Fruit fly (Drosophila melanogaster) whole organism, embryonic: Measurements from ENCODE around the gene spz3.

ENCODE experiments used
- CG10267 ChIP-seq: fragments of 200-800 bp; sonication (Bioruptor generic); optimal IDR thresholded peaks from 2 replicates; lab custom pipeline; 2018; ENCODE audit warnings: missing biosample characterization, mild to moderate bottlenecking, missing genetic modification characterization, moderate library complexity
- CG10274 ChIP-seq: fragments of 200-800 bp; sonication (Bioruptor generic); optimal IDR thresholded peaks from 3 replicates; lab custom pipeline; 2017; ENCODE audit warnings: missing biosample characterization, mild to moderate bottlenecking, missing genetic modification characterization
- CG14441 ChIP-seq: fragments of 200-800 bp; sonication (Bioruptor generic); IDR thresholded peaks from 2 replicates; pipeline ENCODE4 v1.3.6; 2022; ENCODE audit warnings: missing biosample characterization, missing genetic modification characterization
- CG1529 ChIP-seq: fragments of 200-800 bp; sonication (Bioruptor generic); optimal IDR thresholded peaks from 3 replicates; lab custom pipeline; 2018; ENCODE audit warnings: missing biosample characterization, missing genetic modification characterization
- CG2129 ChIP-seq: fragments of 200-800 bp; sonication (Bioruptor generic); IDR thresholded peaks from 2 replicates; pipeline ENCODE4 v1.3.6; 2022; ENCODE audit warnings: missing biosample characterization, missing genetic modification characterization; ENCODE audit not compliant: partially characterized antibody
- CG32532 ChIP-seq: fragments of 200-800 bp; sonication (Bioruptor generic); IDR thresholded peaks from 2 replicates; pipeline ENCODE4 v1.3.6; 2022; ENCODE audit warnings: missing biosample characterization, missing genetic modification characterization
- CG3838 ChIP-seq: fragments of 200-800 bp; sonication (Bioruptor generic); optimal IDR thresholded peaks from 3 replicates; lab custom pipeline; 2016; ENCODE audit warnings: missing biosample characterization, missing genetic modification characterization
- CG4617 ChIP-seq: fragments of 200-800 bp; sonication (Bioruptor generic); optimal IDR thresholded peaks from 3 replicates; lab custom pipeline; 2016; ENCODE audit warnings: missing biosample characterization, missing genetic modification characterization, borderline replicate concordance
- CG6175 ChIP-seq: fragments of 200-800 bp; sonication (Bioruptor generic); IDR thresholded peaks from 3 replicates; pipeline ENCODE4 v1.3.6; 2022; ENCODE audit warnings: missing biosample characterization, missing genetic modification characterization
- CG6272 ChIP-seq: fragments of 200-800 bp; sonication (Bioruptor generic); IDR thresholded peaks from 2 replicates; pipeline ENCODE4 v1.3.6; 2022; ENCODE audit warnings: missing biosample characterization, missing genetic modification characterization
- CG6654 ChIP-seq: fragments of 200-800 bp; sonication (Bioruptor generic); optimal IDR thresholded peaks from 2 replicates; lab custom pipeline; 2017; ENCODE audit warnings: missing biosample characterization, mild to moderate bottlenecking, missing genetic modification characterization
- CG7372 ChIP-seq: fragments of 200-800 bp; sonication (Bioruptor generic); IDR thresholded peaks from 2 replicates; pipeline ENCODE4 v1.3.6; 2022; ENCODE audit warnings: missing biosample characterization, missing genetic modification characterization
- CG7556 ChIP-seq: fragments of 200-800 bp; sonication (Bioruptor generic); optimal IDR thresholded peaks from 2 replicates; lab custom pipeline; 2017; ENCODE audit warnings: missing biosample characterization, mild to moderate bottlenecking, missing genetic modification characterization
- CG7745 ChIP-seq: fragments of 200-800 bp; sonication (Bioruptor generic); optimal IDR thresholded peaks from 2 replicates; lab custom pipeline; 2018; ENCODE audit warnings: missing biosample characterization, mild to moderate bottlenecking, missing genetic modification characterization, moderate library complexity
- CG8281 ChIP-seq: fragments of 200-800 bp; sonication (Bioruptor generic); optimal IDR thresholded peaks from 2 replicates; lab custom pipeline; 2018; ENCODE audit warnings: missing biosample characterization, mild to moderate bottlenecking, missing genetic modification characterization, moderate library complexity
- CG8924 ChIP-seq: fragments of 200-800 bp; optimal IDR thresholded peaks from 3 replicates; lab custom pipeline; 2019; ENCODE audit warnings: missing biosample characterization, mild to moderate bottlenecking, missing genetic modification characterization, moderate library complexity
- CG9437 ChIP-seq: fragments of 200-800 bp; sonication (Bioruptor generic); optimal IDR thresholded peaks from 2 replicates; lab custom pipeline; 2018; ENCODE audit warnings: missing biosample characterization, mild to moderate bottlenecking, missing genetic modification characterization
- CG9932 ChIP-seq: fragments of 200-800 bp; sonication (Bioruptor generic); IDR thresholded peaks from 2 replicates; pipeline ENCODE4 v1.3.6; 2022; ENCODE audit warnings: missing biosample characterization, missing genetic modification characterization
- Dbx ChIP-seq: fragments of 200-800 bp; sonication (Bioruptor generic); IDR thresholded peaks from 3 replicates; pipeline ENCODE4 v1.3.6; 2022; ENCODE audit warnings: missing biosample characterization, missing genetic modification characterization
- Drgx ChIP-seq: fragments of 200-800 bp; sonication (Bioruptor generic); IDR thresholded peaks from 2 replicates; pipeline ENCODE4 v1.3.6; 2022; ENCODE audit warnings: missing biosample characterization, missing genetic modification characterization
- Eip74EF ChIP-seq, 2 experiments: fragments of 200-800 bp in 1 of 2; fragments of >200 bp in 1 of 2; sonication (Bioruptor generic) in 1 of 2; optimal IDR thresholded peaks; 2 replicates each; lab custom pipeline; 2017 to 2019; ENCODE audit warnings: missing biosample characterization in 2 of 2, missing genetic modification characterization in 2 of 2, mild to moderate bottlenecking in 1 of 2, moderate library complexity in 1 of 2
- HLH3B ChIP-seq: fragments of 200-800 bp; sonication (Bioruptor generic); IDR thresholded peaks from 2 replicates; pipeline ENCODE4 v1.3.6; 2022; ENCODE audit warnings: missing biosample characterization, missing genetic modification characterization
- HLH54F ChIP-seq: fragments of 200-800 bp; sonication (Bioruptor generic); optimal IDR thresholded peaks from 3 replicates; lab custom pipeline; 2016; ENCODE audit warnings: missing biosample characterization, missing genetic modification characterization
- Meics ChIP-seq: fragments of 200-800 bp; sonication (Bioruptor generic); optimal IDR thresholded peaks from 2 replicates; lab custom pipeline; 2017; ENCODE audit warnings: missing biosample characterization, mild to moderate bottlenecking, missing genetic modification characterization
- NFAT ChIP-seq: fragments of 200-800 bp; sonication (Bioruptor generic); IDR thresholded peaks from 2 replicates; pipeline ENCODE4 v1.3.6; 2022; ENCODE audit warnings: missing biosample characterization, missing genetic modification characterization
- NfI ChIP-seq: fragments of 200-800 bp; sonication (Bioruptor generic); optimal IDR thresholded peaks from 3 replicates; lab custom pipeline; 2018; ENCODE audit warnings: missing biosample characterization, mild to moderate bottlenecking, missing genetic modification characterization, moderate library complexity
- Oaz ChIP-seq: fragments of 200-800 bp; sonication (Bioruptor generic); IDR thresholded peaks from 2 replicates; pipeline ENCODE4 v1.3.6; 2022; ENCODE audit warnings: missing biosample characterization, missing genetic modification characterization
- Pdp1 ChIP-seq, 2 experiments: fragments of 200-800 bp; sonication (Bioruptor generic); optimal IDR thresholded peaks; 3 replicates each; lab custom pipeline; 2016; ENCODE audit warnings: missing biosample characterization in 2 of 2, missing genetic modification characterization in 2 of 2, mild to moderate bottlenecking in 1 of 2, moderate library complexity in 1 of 2
- Sox100B ChIP-seq: fragments of 200-800 bp; sonication (Bioruptor generic); optimal IDR thresholded peaks from 3 replicates; lab custom pipeline; 2018; ENCODE audit warnings: missing biosample characterization, mild to moderate bottlenecking, missing genetic modification characterization
- Sry-β ChIP-seq: fragments of 200-800 bp; sonication (Bioruptor generic); optimal IDR thresholded peaks from 2 replicates; lab custom pipeline; 2018; ENCODE audit warnings: missing biosample characterization, mild to moderate bottlenecking, missing genetic modification characterization, moderate library complexity
- Taf1 ChIP-seq: fragments of 200-800 bp; sonication (Bioruptor generic); IDR thresholded peaks from 2 replicates; pipeline ENCODE4 v1.3.6; 2022; ENCODE audit warnings: missing biosample characterization, missing genetic modification characterization
- abd-A ChIP-seq: fragments of 200-800 bp; sonication (Bioruptor generic); optimal IDR thresholded peaks from 3 replicates; lab custom pipeline; 2019; ENCODE audit warnings: missing biosample characterization, mild to moderate bottlenecking, missing genetic modification characterization, moderate library complexity
- al ChIP-seq: fragments of 200-800 bp; sonication (Bioruptor generic); IDR thresholded peaks from 2 replicates; pipeline ENCODE4 v1.3.6; 2022; ENCODE audit warnings: missing biosample characterization, missing genetic modification characterization
- ash1 ChIP-seq: fragments of 200-800 bp; sonication (Bioruptor generic); optimal IDR thresholded peaks from 2 replicates; lab custom pipeline; 2018; ENCODE audit warnings: missing biosample characterization, mild to moderate bottlenecking, missing genetic modification characterization
- danr ChIP-seq: fragments of 200-800 bp; sonication (Bioruptor generic); IDR thresholded peaks from 2 replicates; pipeline ENCODE4 v1.3.6; 2022; ENCODE audit warnings: missing biosample characterization, missing genetic modification characterization
- eyg ChIP-seq: fragments of 200-800 bp; sonication (Bioruptor generic); optimal IDR thresholded peaks from 3 replicates; lab custom pipeline; 2016; ENCODE audit warnings: missing biosample characterization, missing genetic modification characterization
- fu2 ChIP-seq: fragments of 200-800 bp; sonication (Bioruptor generic); optimal IDR thresholded peaks from 2 replicates; lab custom pipeline; 2016; ENCODE audit warnings: missing biosample characterization, missing genetic modification characterization
- jigr1 ChIP-seq: fragments of 200-800 bp; sonication (Bioruptor generic); IDR thresholded peaks from 3 replicates; pipeline ENCODE4 v1.3.6; 2022; ENCODE audit warnings: missing biosample characterization, missing genetic modification characterization
- kah ChIP-seq: fragments of 200-800 bp; sonication (Bioruptor generic); optimal IDR thresholded peaks from 2 replicates; lab custom pipeline; 2018; ENCODE audit warnings: missing biosample characterization, mild to moderate bottlenecking, missing genetic modification characterization
- lab ChIP-seq: fragments of 200-800 bp; sonication (Bioruptor generic); optimal IDR thresholded peaks from 3 replicates; lab custom pipeline; 2017; ENCODE audit warnings: missing biosample characterization, missing genetic modification characterization, mild to moderate bottlenecking, moderate library complexity, missing genetic modification reagents
- nau ChIP-seq: fragments of 200-800 bp; sonication (Bioruptor generic); optimal IDR thresholded peaks from 3 replicates; lab custom pipeline; 2017; ENCODE audit warnings: missing biosample characterization, mild to moderate bottlenecking, missing genetic modification characterization, missing genetic modification reagents
- nerfin-1 ChIP-seq: fragments of 200-800 bp; sonication (Bioruptor generic); optimal IDR thresholded peaks from 3 replicates; lab custom pipeline; 2019; ENCODE audit warnings: missing biosample characterization, mild to moderate bottlenecking, missing genetic modification characterization, moderate library complexity
- peb ChIP-seq: fragments of 200-800 bp; sonication (Bioruptor generic); IDR thresholded peaks from 2 replicates; pipeline ENCODE4 v1.3.6; 2022; ENCODE audit warnings: missing biosample characterization, missing genetic modification characterization
- pum ChIP-seq: fragments of 200-800 bp; sonication (Bioruptor generic); optimal IDR thresholded peaks from 2 replicates; lab custom pipeline; 2016; ENCODE audit warnings: missing biosample characterization, missing genetic modification characterization
- pzg ChIP-seq: fragments of 200-800 bp; sonication (Bioruptor generic); optimal IDR thresholded peaks from 3 replicates; lab custom pipeline; 2018; ENCODE audit warnings: missing biosample characterization, mild to moderate bottlenecking, missing genetic modification characterization, moderate library complexity
- rib ChIP-seq: fragments of 200-800 bp; sonication (Bioruptor generic); IDR thresholded peaks from 2 replicates; pipeline ENCODE4 v1.3.6; 2022; ENCODE audit warnings: missing biosample characterization, missing genetic modification characterization
- sens-2 ChIP-seq: fragments of 200-800 bp; sonication (Bioruptor generic); IDR thresholded peaks from 2 replicates; pipeline ENCODE4 v1.3.6; 2022; ENCODE audit warnings: missing biosample characterization, missing genetic modification characterization
- sna ChIP-seq: fragments of 200-800 bp; sonication (Bioruptor generic); IDR thresholded peaks from 2 replicates; pipeline ENCODE4 v1.3.6; 2022; ENCODE audit warnings: missing biosample characterization, missing genetic modification characterization; ENCODE audit not compliant: partially characterized antibody
- ssp ChIP-seq: fragments of 200-800 bp; sonication (Bioruptor generic); IDR thresholded peaks from 2 replicates; pipeline ENCODE4 v1.3.6; 2022; ENCODE audit warnings: missing biosample characterization, missing genetic modification characterization
- stwl ChIP-seq: fragments of 200-800 bp; sonication (Bioruptor generic); optimal IDR thresholded peaks from 3 replicates; lab custom pipeline; 2018; ENCODE audit warnings: missing biosample characterization, mild to moderate bottlenecking, missing genetic modification characterization, moderate library complexity
- tgo ChIP-seq: fragments of 200-800 bp; sonication (Bioruptor generic); IDR thresholded peaks from 3 replicates; pipeline ENCODE4 v1.3.6; 2022; ENCODE audit warnings: missing biosample characterization, missing genetic modification characterization

spz3 gene

DNA sequence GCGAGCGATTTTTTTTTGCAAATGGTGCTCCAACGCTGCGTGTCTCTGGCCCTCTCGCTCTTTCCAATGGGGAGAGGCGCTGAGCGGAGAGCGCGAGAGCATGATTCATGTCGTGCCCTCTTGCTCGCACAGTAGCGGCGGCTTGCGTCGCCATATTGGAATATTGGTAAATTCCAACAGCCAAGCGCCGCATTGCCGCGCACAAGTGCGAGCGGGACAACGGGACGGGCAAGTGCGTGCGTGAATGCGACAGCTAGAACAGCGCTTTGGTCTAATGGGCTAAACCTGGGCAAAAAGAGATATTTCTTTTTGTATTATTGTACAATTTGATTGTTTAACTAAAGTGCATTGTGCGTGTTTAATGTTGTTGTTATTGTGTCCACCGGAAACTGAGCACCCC lies 51.1 kb downstream of the spz3 start (continued):
- TF ChIP-seq ssp (GFP tag; lab: Robert Waterston, UW) (no peak), NfI (GFP tag; lab: Kevin White, UChicago) (peak; percentile 36), NFAT (peak; percentile 62; the same call in 1 of the 2 replicates), CG1529 (GFP tag; lab: Kevin White, UChicago) (no peak), CG2129 (GFP tag; lab: Robert Waterston, UW) (no peak), fu2 (GFP tag; lab: Kevin White, UChicago) (no peak), Eip74EF (GFP tag; optimal IDR thresholded peaks at IDR 0.05; lab: Kevin White, UChicago) (no peak), CG10274 (GFP tag; lab: Kevin White, UChicago) (no peak), danr (GFP tag; lab: Robert Waterston, UW) (no peak), CG7372 (GFP tag; lab: Robert Waterston, UW) (peak; percentile 19; the same call in 1 of the 2 replicates), HLH3B (GFP tag; lab: Robert Waterston, UW) (0 out of 2 replicates have a peak, but pooled peaks have one; percentile 16), Drgx (GFP tag; lab: Robert Waterston, UW) (no peak), abd-A (tag; lab: Kevin White, UChicago) (peak; percentile 88), CG32532 (GFP tag; lab: Robert Waterston, UW) (peak; percentile 42; the same call in 1 of the 2 replicates), CG9437 (GFP tag; lab: Kevin White, UChicago) (no peak), Meics (GFP tag; lab: Kevin White, UChicago) (peak; percentile 11), Sox100B (GFP tag; lab: Kevin White, UChicago) (no peak), nerfin-1 (peak; percentile 100), CG9932 (GFP tag; lab: Robert Waterston, UW) (peak; percentile 35; the same call in 1 of the 2 replicates), pum (GFP tag; lab: Kevin White, UChicago) (no peak), stwl (tag; lab: Kevin White, UChicago) (peak; percentile 9), Taf1 (GFP tag; lab: Robert Waterston, UW) (no peak), CG8924 (tag; lab: Kevin White, UChicago) (peak; percentile 74), CG6654 (GFP tag; lab: Kevin White, UChicago) (no peak), kah (GFP tag; lab: Kevin White, UChicago) (peak; percentile 1), Oaz (GFP tag; lab: Robert Waterston, UW) (no peak), CG10267 (tag; lab: Kevin White, UChicago) (no peak), CG4617 (GFP tag; lab: Kevin White, UChicago) (peak; percentile 73), CG6272 (GFP tag; lab: Robert Waterston, UW) (peak; percentile 41; the same call in 1 of the 2 replicates), jigr1 (GFP tag; lab: Robert Waterston, UW) (no peak), Sry-β (GFP tag; lab: Kevin White, UChicago) (no peak), pzg (GFP tag; lab: Kevin White, UChicago) (peak; percentile 28), sna (GFP tag; lab: Robert Waterston, UW) (no peak), CG7745 (tag; lab: Kevin White, UChicago) (no peak), lab (peak; percentile 58), ash1 (GFP tag; lab: Kevin White, UChicago) (no peak), CG14441 (GFP tag; lab: Robert Waterston, UW) (0 out of 2 replicates have a peak, but pooled peaks have one; percentile 36), HLH54F (GFP tag; lab: Kevin White, UChicago) (no peak), nau (no peak), CG7556 (no peak), eyg (GFP tag; lab: Kevin White, UChicago) (no peak), peb (GFP tag; lab: Robert Waterston, UW) (no peak), CG8281 (tag; lab: Kevin White, UChicago) (peak; percentile 50), CG3838 (no peak), rib (GFP tag; lab: Robert Waterston, UW) (peak; percentile 93), Dbx (GFP tag; lab: Robert Waterston, UW) (peak; percentile 27; the same call in 1 of the 3 replicates), sens-2 (GFP tag; lab: Robert Waterston, UW) (no peak), CG6175 (GFP tag; lab: Robert Waterston, UW) (no peak), al (no peak), Pdp1 (GFP tag; optimal IDR thresholded peaks at IDR 0.05; lab: Kevin White, UChicago) (peak in 1 of 2 experiments; percentile 14), tgo (GFP tag; lab: Robert Waterston, UW) (no peak)
